Worm (Caenorhabditis elegans) whole organism, L3 larva: ENCODE results near the gene msp-58.
"Not testable (repeated sequence)": the region's sequence is repeated elsewhere in the genome, so short reads cannot be mapped to it uniquely, and the experiment has no call there.

Experiments used
- nhr-67 ChIP-seq: fragments of 150-350 bp; optimal IDR thresholded peaks from 2 replicates; lab custom pipeline; 2014; ENCODE audit warnings: missing biosample characterization, missing genetic modification characterization
- ztf-4 ChIP-seq: fragments of 150-350 bp; optimal IDR thresholded peaks from 2 replicates; lab custom pipeline; 2014; ENCODE audit warnings: missing biosample characterization, missing genetic modification characterization

- TF ChIP-seq ztf-4 (tag; lab: Kevin White, UChicago); nhr-67: not testable (repeated sequence)
Measured at ce11 chrIV:5264700-5265210, 43.6 kb upstream of the msp-58 start.
